Fruit fly (Drosophila melanogaster) Kc167 (cell line): Measurements from ENCODE around the gene Usp12-46.

Experiments used
- Myc ChIP-seq: fragments of >200 bp; optimal IDR thresholded peaks from 2 replicates; lab custom pipeline; 2017; ENCODE audit warnings: missing external identifiers
- Sin3A ChIP-seq: fragments of >200 bp; optimal IDR thresholded peaks from 2 replicates; lab custom pipeline; 2018; ENCODE audit warnings: missing external identifiers
- h ChIP-seq: fragments of >200 bp; optimal IDR thresholded peaks from 3 replicates; lab custom pipeline; 2018; ENCODE audit warnings: missing external identifiers
- insv ChIP-seq: fragments of >200 bp; optimal IDR thresholded peaks from 3 replicates; lab custom pipeline; 2018; ENCODE audit warnings: missing external identifiers
- psq ChIP-seq: fragments of >200 bp; optimal IDR thresholded peaks from 2 replicates; lab custom pipeline; 2017; ENCODE audit warnings: missing external identifiers
- ttk ChIP-seq: sonication (Bioruptor generic); optimal IDR thresholded peaks from 2 replicates; lab custom pipeline; 2017; ENCODE audit warnings: missing external identifiers

DNA sequence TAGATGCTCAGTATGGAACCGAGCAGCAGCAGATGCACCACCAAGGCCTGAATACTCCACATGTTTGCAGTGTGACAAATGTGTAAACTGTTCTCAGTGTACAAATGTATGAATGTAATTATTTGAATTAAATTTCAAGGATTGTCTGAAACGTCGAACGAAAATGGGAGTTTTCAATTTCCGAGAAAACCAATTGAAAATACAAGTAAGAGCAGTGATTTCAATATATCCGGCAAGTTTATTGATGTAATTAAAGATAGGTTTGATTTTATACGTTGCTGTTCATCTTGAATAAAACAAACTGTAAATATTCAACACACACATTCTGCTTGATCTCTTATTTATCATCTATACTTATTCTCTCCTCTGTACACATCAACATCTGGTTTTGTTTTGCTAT is 40.0 kb upstream of the Usp12-46 start, which contains the start of gene CG4907:
- TF ChIP-seq psq (lab: Kevin White, UChicago) (no peak), insv (no peak), h (lab: Kevin White, UChicago) (no peak), Sin3A (lab: Kevin White, UChicago) (no peak), ttk (lab: Kevin White, UChicago) (no peak), Myc (lab: Kevin White, UChicago) (no peak)
